Fruit fly (Drosophila melanogaster) whole organism, pupa: ENCODE measurements around the gene Adck5.

Experiments
- CG10348 ChIP-seq: fragments of 200-800 bp; sonication (Bioruptor generic); IDR thresholded peaks from 2 replicates; pipeline ENCODE4 v1.3.6; 2022; ENCODE audit warnings: missing biosample characterization, missing genetic modification characterization
- CG12605 ChIP-seq: fragments of 200-800 bp; sonication (Bioruptor generic); IDR thresholded peaks from 2 replicates; pipeline ENCODE4 v1.3.6; 2022; ENCODE audit warnings: missing biosample characterization, missing genetic modification characterization
- CG13204 ChIP-seq: fragments of 200-800 bp; sonication (Bioruptor generic); optimal IDR thresholded peaks from 2 replicates; lab custom pipeline; 2018; ENCODE audit warnings: missing biosample characterization, mild to moderate bottlenecking, missing genetic modification characterization, moderate library complexity
- CG14655 ChIP-seq: fragments of 200-800 bp; sonication (Bioruptor generic); optimal IDR thresholded peaks from 3 replicates; lab custom pipeline; 2017; ENCODE audit warnings: mild to moderate bottlenecking, missing biosample characterization, missing genetic modification reagents, missing genetic modification characterization
- CG15710 ChIP-seq: fragments of 200-800 bp; sonication (Bioruptor generic); optimal IDR thresholded peaks from 2 replicates; lab custom pipeline; 2018; ENCODE audit warnings: missing biosample characterization, mild to moderate bottlenecking, missing genetic modification characterization, moderate library complexity
- CG17806 ChIP-seq: fragments of 200-800 bp; sonication (Bioruptor generic); optimal IDR thresholded peaks from 2 replicates; lab custom pipeline; 2018; ENCODE audit warnings: missing biosample characterization, mild to moderate bottlenecking, missing genetic modification characterization, moderate library complexity
- CG32121 ChIP-seq: fragments of 200-800 bp; sonication (Bioruptor generic); IDR thresholded peaks from 2 replicates; pipeline ENCODE4 v1.3.6; 2022; ENCODE audit warnings: missing biosample characterization, missing genetic modification characterization
- CG34367 ChIP-seq: fragments of 200-800 bp; sonication (Bioruptor generic); optimal IDR thresholded peaks from 2 replicates; lab custom pipeline; 2018; ENCODE audit warnings: missing biosample characterization, mild to moderate bottlenecking, missing genetic modification characterization
- CG4496 ChIP-seq: fragments of 200-800 bp; sonication (Bioruptor generic); IDR thresholded peaks from 3 replicates; pipeline ENCODE4 v1.3.6; 2022; ENCODE audit warnings: missing biosample characterization, missing genetic modification characterization
- CG8159 ChIP-seq: fragments of 200-800 bp; sonication (Bioruptor generic); optimal IDR thresholded peaks from 3 replicates; lab custom pipeline; 2018; ENCODE audit warnings: missing biosample characterization, mild to moderate bottlenecking, missing genetic modification characterization, moderate library complexity
- CG8301 ChIP-seq: fragments of 200-800 bp; sonication (Bioruptor generic); optimal IDR thresholded peaks from 2 replicates; lab custom pipeline; 2018; ENCODE audit warnings: missing biosample characterization, mild to moderate bottlenecking, missing genetic modification characterization
- CG9948 ChIP-seq: fragments of 200-800 bp; sonication (Bioruptor generic); optimal IDR thresholded peaks from 2 replicates; lab custom pipeline; 2018; ENCODE audit warnings: missing biosample characterization, mild to moderate bottlenecking, missing genetic modification characterization, moderate library complexity
- D1 ChIP-seq: fragments of 200-800 bp; sonication (Bioruptor generic); optimal IDR thresholded peaks from 2 replicates; lab custom pipeline; 2018; ENCODE audit warnings: missing biosample characterization, mild to moderate bottlenecking, missing genetic modification characterization, moderate library complexity
- EcR ChIP-seq: fragments of 200-800 bp; sonication (Bioruptor generic); optimal IDR thresholded peaks from 3 replicates; lab custom pipeline; 2019; ENCODE audit warnings: missing biosample characterization, missing genetic modification characterization, mild to moderate bottlenecking, moderate library complexity, missing genetic modification reagents
- Ets98B ChIP-seq: fragments of 200-800 bp; sonication (Bioruptor generic); IDR thresholded peaks from 2 replicates; pipeline ENCODE4 v1.3.6; 2022; ENCODE audit warnings: missing biosample characterization, missing genetic modification characterization
- Pif1A ChIP-seq: fragments of 200-800 bp; sonication (Bioruptor generic); optimal IDR thresholded peaks from 3 replicates; lab custom pipeline; 2016; ENCODE audit warnings: missing biosample characterization, missing genetic modification characterization
- Pif1B ChIP-seq: fragments of 200-800 bp; sonication (Bioruptor generic); optimal IDR thresholded peaks from 3 replicates; lab custom pipeline; 2016; ENCODE audit warnings: missing biosample characterization, missing genetic modification characterization
- Snoo ChIP-seq: fragments of 200-800 bp; sonication (Bioruptor generic); optimal IDR thresholded peaks from 3 replicates; lab custom pipeline; 2017; ENCODE audit warnings: missing biosample characterization, mild to moderate bottlenecking, missing genetic modification characterization, inconsistent platforms
- fd96Ca ChIP-seq: fragments of 200-800 bp; sonication (Bioruptor generic); IDR thresholded peaks from 3 replicates; pipeline ENCODE4 v1.3.6; 2022; ENCODE audit warnings: missing biosample characterization, missing genetic modification characterization
- gl ChIP-seq: fragments of 200-800 bp; sonication (Bioruptor generic); optimal IDR thresholded peaks from 2 replicates; lab custom pipeline; 2018; ENCODE audit warnings: missing biosample characterization, mild to moderate bottlenecking, missing genetic modification characterization
- rn ChIP-seq: fragments of 200-800 bp; sonication (Bioruptor generic); IDR thresholded peaks from 2 replicates; pipeline ENCODE4 v1.3.6; 2022; ENCODE audit warnings: missing biosample characterization, missing genetic modification characterization

The Adck5 gene

dm6 chr3L:11164899-11165298, 4.7 kb upstream of the Adck5 start, which contains the start of gene Alg10:
Alg10 (plus strand) TSS chr3L:11164971.
- TF ChIP-seq CG17806 (tag; lab: Kevin White, UChicago) (no peak), CG34367 (tag; lab: Kevin White, UChicago) (no peak), gl (tag; lab: Kevin White, UChicago) (no peak), CG9948 (tag; lab: Kevin White, UChicago) (no peak), CG10348 (GFP tag; lab: Robert Waterston, UW) (no peak), CG15710 (no peak), fd96Ca (no peak), Snoo (tag; lab: Kevin White, UChicago) (no peak), CG32121 (GFP tag; lab: Robert Waterston, UW) (no peak), CG4496 (GFP tag; lab: Robert Waterston, UW) (no peak), CG12605 (GFP tag; lab: Robert Waterston, UW) (no peak)

dm6 chr3L:11173049-11173564, 3.5 kb downstream of the Adck5 start, which contains the start of gene CG14142:
CG14142 (plus strand) TSS chr3L:11173514.
- no peak for TF ChIP-seq D1
- TF ChIP-seq CG4496 (GFP tag; lab: Robert Waterston, UW), result 0 out of 3 replicates have a peak, but pooled peaks have one; percentile 17
- TF ChIP-seq, all 21 proteins: peak for 1

- TF ChIP-seq CG15710, result no peak
- no peak for TF ChIP-seq CG13204 (GFP tag; lab: Kevin White, UChicago)
- TF ChIP-seq CG10348 (GFP tag; lab: Robert Waterston, UW), result no peak
- no peak for TF ChIP-seq rn (GFP tag; lab: Robert Waterston, UW)
- TF ChIP-seq Pif1A, result no peak
- no peak for TF ChIP-seq Pif1B
- no peak for TF ChIP-seq gl (tag; lab: Kevin White, UChicago)
- TF ChIP-seq Snoo (tag; lab: Kevin White, UChicago), result no peak
- no peak for TF ChIP-seq CG14655 (GFP tag; lab: Kevin White, UChicago)
- TF ChIP-seq CG32121 (GFP tag; lab: Robert Waterston, UW), result no peak
- TF ChIP-seq CG4496 (GFP tag; lab: Robert Waterston, UW), result no peak
- no peak for TF ChIP-seq EcR (GFP tag; lab: Kevin White, UChicago)
- TF ChIP-seq CG34367 (tag; lab: Kevin White, UChicago), result no peak
- no peak for TF ChIP-seq D1
- TF ChIP-seq CG12605 (GFP tag; lab: Robert Waterston, UW), result no peak
- no peak for TF ChIP-seq CG8159 (tag; lab: Kevin White, UChicago)
Observed at dm6 chr3L:11182994-11183393, 13.4 kb downstream of the Adck5 start.

dm6 chr3L:11183965-11184364, 14.3 kb downstream of the Adck5 start:
- TF ChIP-seq gl (tag; lab: Kevin White, UChicago) (no peak), Snoo (tag; lab: Kevin White, UChicago) (no peak), CG12605 (GFP tag; lab: Robert Waterston, UW) (no peak), CG15710 (no peak), CG14655 (GFP tag; lab: Kevin White, UChicago) (no peak), CG17806 (tag; lab: Kevin White, UChicago) (no peak), D1 (no peak), CG13204 (GFP tag; lab: Kevin White, UChicago) (no peak), fd96Ca (no peak), CG34367 (tag; lab: Kevin White, UChicago) (no peak), EcR (GFP tag; lab: Kevin White, UChicago) (no peak), CG9948 (tag; lab: Kevin White, UChicago) (no peak), Ets98B (GFP tag; lab: Robert Waterston, UW) (no peak), Pif1B (no peak)

- peak; percentile 34 for TF ChIP-seq CG17806 (tag; lab: Kevin White, UChicago)
- no peak for TF ChIP-seq Ets98B (GFP tag; lab: Robert Waterston, UW)
- TF ChIP-seq CG15710, result peak; percentile 42
- peak; percentile 59 for TF ChIP-seq CG8159 (tag; lab: Kevin White, UChicago)
- peak; percentile 47 for TF ChIP-seq CG14655 (GFP tag; lab: Kevin White, UChicago)
- peak; percentile 19 for TF ChIP-seq CG8301 (tag; lab: Kevin White, UChicago)
- TF ChIP-seq CG10348 (GFP tag; lab: Robert Waterston, UW), result no peak
- TF ChIP-seq, all 21 proteins: peak for 5
Observed at dm6 chr3L:11186768-11187167, 17.2 kb downstream of the Adck5 start.

dm6 chr3L:11190022-11190421, 20.4 kb downstream of the Adck5 start:
- TF ChIP-seq CG15710, result no peak
- no peak for TF ChIP-seq fd96Ca
- no peak for TF ChIP-seq CG4496 (GFP tag; lab: Robert Waterston, UW)
- no peak for TF ChIP-seq Ets98B (GFP tag; lab: Robert Waterston, UW)
- no peak for TF ChIP-seq CG17806 (tag; lab: Kevin White, UChicago)
- TF ChIP-seq Pif1A, result no peak
- no peak for TF ChIP-seq CG32121 (GFP tag; lab: Robert Waterston, UW)
- TF ChIP-seq CG8159 (tag; lab: Kevin White, UChicago), result no peak
- no peak for TF ChIP-seq CG10348 (GFP tag; lab: Robert Waterston, UW)
- TF ChIP-seq Pif1B, result no peak
- no peak for TF ChIP-seq CG8301 (tag; lab: Kevin White, UChicago)
- TF ChIP-seq CG14655 (GFP tag; lab: Kevin White, UChicago), result no peak
